Fruit fly (Drosophila melanogaster): ENCODE data around the gene Sf3a2.

Gene Sf3a2

DNA sequence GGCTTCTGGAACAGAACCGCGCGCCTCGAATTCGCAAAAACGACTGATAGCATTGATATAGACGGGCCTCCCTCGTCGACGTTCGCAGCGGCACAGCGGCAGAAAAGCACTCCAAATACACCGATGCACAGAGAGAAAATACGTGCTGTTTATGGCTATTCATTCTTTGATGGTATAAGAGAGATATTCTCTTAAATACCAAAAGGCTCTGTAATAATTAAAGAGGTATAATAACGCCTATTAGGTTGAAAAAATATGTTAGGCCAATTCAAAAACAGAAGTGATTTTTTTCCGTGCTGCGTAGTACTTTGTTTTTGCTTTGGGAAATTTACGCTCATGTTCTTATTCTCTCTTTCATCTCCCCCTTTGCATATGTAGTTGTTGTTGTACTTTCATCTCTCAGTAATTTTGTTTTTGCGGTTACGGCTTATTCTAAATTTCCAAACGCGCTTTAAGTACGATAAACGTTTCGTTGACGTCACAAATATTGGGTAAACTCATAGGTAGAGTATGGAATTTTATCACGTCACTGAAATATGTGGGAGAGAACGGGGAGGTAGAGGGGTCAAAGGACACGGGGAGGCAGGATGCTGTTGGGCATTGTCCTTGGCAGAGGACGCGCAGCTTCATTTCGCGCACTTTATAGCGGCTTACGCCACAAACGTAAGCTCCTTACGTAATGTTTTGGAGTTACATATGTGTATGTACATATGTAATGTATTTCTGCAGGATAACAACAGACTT is 29.4 kb upstream of the Sf3a2 start, which contains the start of gene nebu (continued):
- peak; percentile 91 for TF ChIP-seq CG9139 (GFP tag; optimal IDR thresholded peaks at IDR 0.05)
- peak; percentile 99 for TF ChIP-seq Sox14 (GFP tag; optimal IDR thresholded peaks at IDR 0.05)
- peak; percentile 95 to 97 for TF ChIP-seq ss (GFP tag; optimal IDR thresholded peaks at IDR 0.05)
- TF ChIP-seq acj6 (GFP tag; optimal IDR thresholded peaks at IDR 0.05) = peak; percentile 99
- TF ChIP-seq dac (GFP tag; optimal IDR thresholded peaks at IDR 0.05) = peak; percentile 90
- peak; percentile 96 for TF ChIP-seq fd85E (GFP tag; optimal IDR thresholded peaks at IDR 0.05)
- peak; percentile 98 for TF ChIP-seq CG8319 (GFP tag; optimal IDR thresholded peaks at IDR 0.05)
- peak; percentile 97 for TF ChIP-seq CG11294 (GFP tag; IDR thresholded peaks at IDR 0.05)
- peak; percentile 96 for TF ChIP-seq CG3032 (tag; optimal IDR thresholded peaks at IDR 0.05)
- peak; percentile 96 for TF ChIP-seq spab (GFP tag; optimal IDR thresholded peaks at IDR 0.05)
- TF ChIP-seq Eip75B (GFP tag; optimal IDR thresholded peaks at IDR 0.05) = peak; percentile 99
- peak; percentile 99 for TF ChIP-seq Smox (GFP tag; optimal IDR thresholded peaks at IDR 0.05)
- TF ChIP-seq Blimp-1 (GFP tag; optimal IDR thresholded peaks at IDR 0.05) = peak; percentile 95
- TF ChIP-seq fkh (GFP tag; optimal IDR thresholded peaks at IDR 0.05) = peak; percentile 81
- TF ChIP-seq Lpt (GFP tag; optimal IDR thresholded peaks at IDR 0.05) = peak; percentile 96
- peak; percentile 99 for TF ChIP-seq Ets21C (GFP tag; optimal IDR thresholded peaks at IDR 0.05)
- TF ChIP-seq CG6808 (GFP tag; optimal IDR thresholded peaks at IDR 0.05) = peak; percentile 95
- peak; percentile 98 for TF ChIP-seq CG11762 (GFP tag; optimal IDR thresholded peaks at IDR 0.05; ENCODE audit: insufficient read depth)

dm6 chr3L:12842532-12842931 is 28.7 kb upstream of the Sf3a2 start:
- no peak for TF ChIP-seq CG6792 (GFP tag; optimal IDR thresholded peaks at IDR 0.05)
- TF ChIP-seq CG8632 (GFP tag; optimal IDR thresholded peaks at IDR 0.05) = no peak
- no peak for TF ChIP-seq CG9139 (GFP tag; optimal IDR thresholded peaks at IDR 0.05)
- TF ChIP-seq CG3919 (GFP tag; optimal IDR thresholded peaks at IDR 0.05) = no peak
- TF ChIP-seq CG10631 (GFP tag; optimal IDR thresholded peaks at IDR 0.05) = no peak
- no peak for TF ChIP-seq achi (GFP tag; optimal IDR thresholded peaks at IDR 0.05)
- no peak for TF ChIP-seq CG34406 (GFP tag; optimal IDR thresholded peaks at IDR 0.05)
- TF ChIP-seq CG6808 (GFP tag; optimal IDR thresholded peaks at IDR 0.05) = no peak
- TF ChIP-seq dac (GFP tag; optimal IDR thresholded peaks at IDR 0.05) = no peak
- no peak for TF ChIP-seq Hr38 (GFP tag; optimal IDR thresholded peaks at IDR 0.05)
- no peak for TF ChIP-seq CG10669 (GFP tag; optimal IDR thresholded peaks at IDR 0.05)
- no peak for TF ChIP-seq vri (GFP tag; optimal IDR thresholded peaks at IDR 0.05)
- no peak for TF ChIP-seq CG3032 (tag; optimal IDR thresholded peaks at IDR 0.05)
- no peak for TF ChIP-seq acj6 (GFP tag; optimal IDR thresholded peaks at IDR 0.05)
- no peak for TF ChIP-seq CG1621 (tag; optimal IDR thresholded peaks at IDR 0.05)
- no peak for TF ChIP-seq CG15336 (GFP tag; IDR thresholded peaks at IDR 0.05)

- TF ChIP-seq Ets21C (GFP tag; optimal IDR thresholded peaks at IDR 0.05) (no peak), fkh (GFP tag; optimal IDR thresholded peaks at IDR 0.05) (peak; percentile 19), CG6808 (GFP tag; optimal IDR thresholded peaks at IDR 0.05) (no peak)
These were observed 27.6 kb upstream of the Sf3a2 start for dm6 chr3L:12841459-12841858.

dm6 chr3L:12839882-12840281 is 26.1 kb upstream of the Sf3a2 start:
- TF ChIP-seq CG6854 (GFP tag; optimal IDR thresholded peaks at IDR 0.05) (no peak), CG6276 (GFP tag; optimal IDR thresholded peaks at IDR 0.05) (no peak), CG8119 (GFP tag; IDR thresholded peaks at IDR 0.05) (no peak), fd85E (GFP tag; optimal IDR thresholded peaks at IDR 0.05) (no peak), spab (GFP tag; optimal IDR thresholded peaks at IDR 0.05) (no peak), cyc (GFP tag; optimal IDR thresholded peaks at IDR 0.05) (no peak), Eip75B (GFP tag; optimal IDR thresholded peaks at IDR 0.05) (no peak), Met (GFP tag; optimal IDR thresholded peaks at IDR 0.05) (no peak), CG11294 (GFP tag; IDR thresholded peaks at IDR 0.05) (no peak), eg (GFP tag; IDR thresholded peaks at IDR 0.05) (no peak)
